Worm (Caenorhabditis elegans): ENCODE results near the gene F49H12.4.

F49H12.4 gene

ce11 chrX:2093169-2093568 lies 13.5 kb downstream of the F49H12.4 start, which contains the start of gene col-164:
Gene col-164 (plus strand): TSS chrX:2093469.
- TF ChIP-seq lsy-12 (tag; optimal IDR thresholded peaks at IDR 0.05) (no peak), sea-2 (GFP tag; optimal IDR thresholded peaks at IDR 0.05) (no peak), elt-3 (tag; optimal IDR thresholded peaks at IDR 0.05) (no peak), mml-1 (tag; optimal IDR thresholded peaks at IDR 0.05) (no peak), nhr-28 (tag; optimal IDR thresholded peaks at IDR 0.05) (no peak), nhr-12 (tag; optimal IDR thresholded peaks at IDR 0.05) (no peak), ceh-9 (tag; optimal IDR thresholded peaks at IDR 0.05) (no peak), aly-2 (tag; optimal IDR thresholded peaks at IDR 0.05) (no peak), pha-4 (tag; optimal IDR thresholded peaks at IDR 0.05) (no peak), ceh-28 (tag; optimal IDR thresholded peaks at IDR 0.05) (no peak), zag-1 (tag; optimal IDR thresholded peaks at IDR 0.05) (no peak)

ce11 chrX:2094094-2094493 lies 14.5 kb downstream of the F49H12.4 start:
- no peak for TF ChIP-seq R02D3.7 (tag; optimal IDR thresholded peaks at IDR 0.05)
- no peak for TF ChIP-seq elt-1 (tag; optimal IDR thresholded peaks at IDR 0.05)
- no peak for TF ChIP-seq snpc-4 (tag; optimal IDR thresholded peaks at IDR 0.05)
- no peak for TF ChIP-seq pqm-1 (tag; optimal IDR thresholded peaks at IDR 0.05)
- TF ChIP-seq fos-1 (tag; optimal IDR thresholded peaks at IDR 0.05), result no peak
- TF ChIP-seq ceh-82 (tag; optimal IDR thresholded peaks at IDR 0.05), result no peak
- no peak for TF ChIP-seq pha-4 (tag; optimal IDR thresholded peaks at IDR 0.05)
- no peak for TF ChIP-seq zag-1 (tag; optimal IDR thresholded peaks at IDR 0.05)
- no peak for TF ChIP-seq lsy-12 (tag; optimal IDR thresholded peaks at IDR 0.05)
- no peak for TF ChIP-seq nfya-1 (tag; optimal IDR thresholded peaks at IDR 0.05; ENCODE audit: insufficient read depth)
- no peak for TF ChIP-seq nhr-76 (tag; optimal IDR thresholded peaks at IDR 0.05)
- no peak for TF ChIP-seq nhr-237 (tag; optimal IDR thresholded peaks at IDR 0.05)
- no peak for TF ChIP-seq ceh-28 (tag; optimal IDR thresholded peaks at IDR 0.05)
- TF ChIP-seq ama-1 (optimal IDR thresholded peaks at IDR 0.05), result no peak
- no peak for TF ChIP-seq lin-39 (tag; optimal IDR thresholded peaks at IDR 0.05)
- TF ChIP-seq nhr-43 (tag; optimal IDR thresholded peaks at IDR 0.05; ENCODE audit: poor library complexity, severe bottlenecking), result no peak

- no peak for TF ChIP-seq R02D3.7 (tag; optimal IDR thresholded peaks at IDR 0.05)
Observed at ce11 chrX:2096804-2097203, 17.2 kb downstream of the F49H12.4 start, which contains the start of gene T21D9.2. Gene T21D9.2 (minus strand): TSS chrX:2096904.

ce11 chrX:2099002-2099401 lies 19.4 kb downstream of the F49H12.4 start:
- TF ChIP-seq fkh-10 (GFP tag; optimal IDR thresholded peaks at IDR 0.05), result no peak
- no peak for TF ChIP-seq ztf-4 (tag; optimal IDR thresholded peaks at IDR 0.05)
- no peak for TF ChIP-seq egl-5 (tag; optimal IDR thresholded peaks at IDR 0.05)
- no peak for TF ChIP-seq nhr-12 (tag; optimal IDR thresholded peaks at IDR 0.05)
- TF ChIP-seq nhr-237 (tag; optimal IDR thresholded peaks at IDR 0.05), result no peak
- TF ChIP-seq lin-39 (tag; optimal IDR thresholded peaks at IDR 0.05), result peak; percentile 34
- no peak for TF ChIP-seq mdl-1 (tag; optimal IDR thresholded peaks at IDR 0.05)
- no peak for TF ChIP-seq eor-1 (tag; optimal IDR thresholded peaks at IDR 0.05)

ce11 chrX:2105310-2105709 lies 25.7 kb downstream of the F49H12.4 start, which contains the start of gene F53B1.3:
Gene F53B1.3 (plus strand): TSS chrX:2105610.
- TF ChIP-seq ztf-4 (tag; optimal IDR thresholded peaks at IDR 0.05) (no peak), nhr-67 (tag; optimal IDR thresholded peaks at IDR 0.05) (no peak), tbx-2 (tag; optimal IDR thresholded peaks at IDR 0.05) (no peak), pqm-1 (tag; optimal IDR thresholded peaks at IDR 0.05) (no peak), ama-1 (optimal IDR thresholded peaks at IDR 0.05) (no peak), ceh-16 (tag; optimal IDR thresholded peaks at IDR 0.05) (no peak), nhr-237 (tag; optimal IDR thresholded peaks at IDR 0.05) (no peak), egl-5 (tag; optimal IDR thresholded peaks at IDR 0.05) (no peak), ceh-9 (tag; optimal IDR thresholded peaks at IDR 0.05) (no peak), nhr-43 (tag; optimal IDR thresholded peaks at IDR 0.05; ENCODE audit: poor library complexity, severe bottlenecking) (no peak), egl-27 (tag; optimal IDR thresholded peaks at IDR 0.05) (no peak), jun-1 (tag; optimal IDR thresholded peaks at IDR 0.05) (no peak), hmg-11 (tag; optimal IDR thresholded peaks at IDR 0.05) (no peak), nhr-11 (tag; optimal IDR thresholded peaks at IDR 0.05) (no peak), nhr-12 (tag; optimal IDR thresholded peaks at IDR 0.05) (no peak), aly-2 (tag; optimal IDR thresholded peaks at IDR 0.05) (no peak), ceh-28 (tag; optimal IDR thresholded peaks at IDR 0.05) (no peak), mdl-1 (tag; optimal IDR thresholded peaks at IDR 0.05) (no peak), R02D3.7 (tag; optimal IDR thresholded peaks at IDR 0.05) (no peak)

Data from whole organism, L3 larva.